Fruit fly (Drosophila melanogaster) whole organism, pupa: ENCODE data around the gene sdk.

Experiments
- CG10348 ChIP-seq: fragments of 200-800 bp; sonication (Bioruptor generic); IDR thresholded peaks from 2 replicates; pipeline ENCODE4 v1.3.6; 2022; ENCODE audit warnings: missing biosample characterization, missing genetic modification characterization
- CG13204 ChIP-seq: fragments of 200-800 bp; sonication (Bioruptor generic); optimal IDR thresholded peaks from 2 replicates; lab custom pipeline; 2018; ENCODE audit warnings: missing biosample characterization, mild to moderate bottlenecking, missing genetic modification characterization, moderate library complexity
- CG34367 ChIP-seq: fragments of 200-800 bp; sonication (Bioruptor generic); optimal IDR thresholded peaks from 2 replicates; lab custom pipeline; 2018; ENCODE audit warnings: missing biosample characterization, mild to moderate bottlenecking, missing genetic modification characterization
- CG8159 ChIP-seq: fragments of 200-800 bp; sonication (Bioruptor generic); optimal IDR thresholded peaks from 3 replicates; lab custom pipeline; 2018; ENCODE audit warnings: missing biosample characterization, mild to moderate bottlenecking, missing genetic modification characterization, moderate library complexity
- CG9948 ChIP-seq: fragments of 200-800 bp; sonication (Bioruptor generic); optimal IDR thresholded peaks from 2 replicates; lab custom pipeline; 2018; ENCODE audit warnings: missing biosample characterization, mild to moderate bottlenecking, missing genetic modification characterization, moderate library complexity
- EcR ChIP-seq: fragments of 200-800 bp; sonication (Bioruptor generic); optimal IDR thresholded peaks from 3 replicates; lab custom pipeline; 2019; ENCODE audit warnings: missing biosample characterization, missing genetic modification characterization, mild to moderate bottlenecking, moderate library complexity, missing genetic modification reagents
- Pif1A ChIP-seq: fragments of 200-800 bp; sonication (Bioruptor generic); optimal IDR thresholded peaks from 3 replicates; lab custom pipeline; 2016; ENCODE audit warnings: missing biosample characterization, missing genetic modification characterization
- gl ChIP-seq: fragments of 200-800 bp; sonication (Bioruptor generic); optimal IDR thresholded peaks from 2 replicates; lab custom pipeline; 2018; ENCODE audit warnings: missing biosample characterization, mild to moderate bottlenecking, missing genetic modification characterization
- rn ChIP-seq: fragments of 200-800 bp; sonication (Bioruptor generic); IDR thresholded peaks from 2 replicates; pipeline ENCODE4 v1.3.6; 2022; ENCODE audit warnings: missing biosample characterization, missing genetic modification characterization

DNA sequence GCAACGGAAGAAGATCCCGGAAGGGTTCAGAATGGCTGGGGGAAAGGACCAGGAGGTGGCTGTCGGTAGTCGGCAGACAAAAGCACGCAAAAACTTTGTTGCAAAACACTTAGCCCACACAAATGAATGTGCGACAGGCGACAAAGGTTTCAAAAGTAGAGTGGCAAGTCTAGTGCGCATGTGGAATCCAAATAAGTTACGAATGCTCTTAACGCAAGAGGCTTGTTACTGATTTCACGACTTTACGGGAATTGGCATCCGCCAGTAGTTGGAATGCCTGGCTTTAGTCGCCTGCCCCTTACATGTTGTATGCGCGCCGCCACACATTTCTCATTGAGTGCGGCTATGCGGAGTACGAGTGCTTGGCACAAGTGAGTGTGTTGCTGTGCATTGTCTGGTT lies 8.1 kb upstream of the sdk start:
- TF ChIP-seq CG8159 (tag; lab: Kevin White, UChicago) (no peak), gl (tag; lab: Kevin White, UChicago) (no peak), CG10348 (GFP tag; lab: Robert Waterston, UW) (no peak), CG9948 (tag; lab: Kevin White, UChicago) (peak; percentile 12), rn (no peak), CG34367 (tag; lab: Kevin White, UChicago) (no peak), CG13204 (GFP tag; lab: Kevin White, UChicago) (no peak), Pif1A (GFP tag; lab: Kevin White, UChicago) (peak; percentile 35), EcR (GFP tag; lab: Kevin White, UChicago) (no peak)
